Worm (Caenorhabditis elegans): ENCODE data around the gene fbxb-43.

- TF ChIP-seq lsy-2 (tag; optimal IDR thresholded peaks at IDR 0.05) (no peak), zfp-2 (tag; optimal IDR thresholded peaks at IDR 0.05) (no peak), F49E8.2 (tag; optimal IDR thresholded peaks at IDR 0.05; ENCODE audit: borderline replicate concordance) (no peak), zag-1 (tag; optimal IDR thresholded peaks at IDR 0.05) (no peak), tra-1 (GFP tag; IDR thresholded peaks at IDR 0.05) (no peak), ama-1 (optimal IDR thresholded peaks at IDR 0.05) (no peak), nhr-11 (tag; optimal IDR thresholded peaks at IDR 0.05) (no peak), unc-39 (tag; optimal IDR thresholded peaks at IDR 0.05) (no peak), fkh-10 (GFP tag; optimal IDR thresholded peaks at IDR 0.05) (no peak), mep-1 (tag; optimal IDR thresholded peaks at IDR 0.05) (no peak), vab-7 (GFP tag; IDR thresholded peaks at IDR 0.05) (no peak), lin-15B (tag; optimal IDR thresholded peaks at IDR 0.05) (no peak), dmd-8 (GFP tag; IDR thresholded peaks at IDR 0.05) (no peak), saeg-2 (GFP tag; IDR thresholded peaks at IDR 0.05) (no peak)
Measured at ce11 chrII:1571032-1571431, 35.0 kb downstream of the fbxb-43 start, which contains the start of gene fbxb-46.

Data from whole organism, L4 larva.